Worm (Caenorhabditis elegans) whole organism, L4 larva: ENCODE data around the gene oops-1.
A peak's percentile ranks its signal among the peaks of the same experiment; 100 is the strongest.

Experiments
- F10B5.3 ChIP-seq: sonication (generic microtip); optimal IDR thresholded peaks from 2 replicates; lab custom pipeline; 2016; ENCODE audit warnings: mild to moderate bottlenecking, missing genetic modification characterization, missing compliant biosample characterization
- F26F4.8 ChIP-seq: fragments of 200-800 bp; sonication (Bioruptor generic); conservative IDR thresholded peaks from 2 replicates; pipeline ENCODE4 v1.3.6; 2022; ENCODE audit warnings: missing genetic modification characterization, missing compliant biosample characterization
- F37D6.2 ChIP-seq: sonication (generic microtip); optimal IDR thresholded peaks from 2 replicates; lab custom pipeline; 2016; ENCODE audit warnings: mild to moderate bottlenecking, missing genetic modification characterization, missing compliant biosample characterization
- F44E2.7 ChIP-seq: fragments of 200-800 bp; sonication (Bioruptor generic); IDR thresholded peaks from 2 replicates; pipeline ENCODE4 v2.1.2; 2022; ENCODE audit warnings: missing genetic modification characterization, missing compliant biosample characterization
- F49E8.2 ChIP-seq: sonication (generic microtip); optimal IDR thresholded peaks from 2 replicates; lab custom pipeline; 2016; ENCODE audit warnings: missing compliant biosample characterization, mild to moderate bottlenecking, missing genetic modification characterization, borderline replicate concordance
- R02D3.7 ChIP-seq: fragments of 150-350 bp; sonication (generic microtip); optimal IDR thresholded peaks from 3 replicates; lab custom pipeline; 2014; ENCODE audit warnings: missing biosample characterization, missing genetic modification characterization
- T20F7.1 ChIP-seq: fragments of 200-800 bp; sonication (Bioruptor generic); optimal IDR thresholded peaks from 2 replicates; lab custom pipeline; 2018; ENCODE audit warnings: mild to moderate bottlenecking, missing genetic modification characterization, missing compliant biosample characterization
- T26A8.4 ChIP-seq: fragments of 200-800 bp; sonication (Bioruptor generic); IDR thresholded peaks from 2 replicates; pipeline ENCODE4 v1.3.6; 2022; ENCODE audit warnings: missing genetic modification characterization, missing compliant biosample characterization
- Y5F2A.4 ChIP-seq: fragments of 200-800 bp; sonication (Bioruptor generic); optimal IDR thresholded peaks from 2 replicates; lab custom pipeline; 2018; ENCODE audit warnings: mild to moderate bottlenecking, missing genetic modification characterization, missing compliant biosample characterization
- ZK546.5 ChIP-seq, 2 experiments: sonication (generic microtip); optimal IDR thresholded peaks; 2 replicates each; lab custom pipeline; 2017; ENCODE audit warnings: missing biosample characterization in 2 of 2, missing genetic modification characterization in 2 of 2
- aha-1 ChIP-seq: fragments of 150-350 bp; peaks from one replicate; lab custom pipeline; 2014; ENCODE audit warnings: missing biosample characterization, missing genetic modification characterization
- ama-1 ChIP-seq: fragments of 150-350 bp; optimal IDR thresholded peaks from 2 replicates; lab custom pipeline; 2014; ENCODE audit warnings: inconsistent platforms, mixed read lengths
- attf-4 ChIP-seq: sonication (generic microtip); optimal IDR thresholded peaks from 3 replicates; lab custom pipeline; 2017; ENCODE audit warnings: missing biosample characterization, missing genetic modification characterization
- ceh-20 ChIP-seq: fragments of 200-800 bp; sonication (Bioruptor generic); IDR thresholded peaks from 2 replicates; pipeline ENCODE4 v1.3.6; 2022; ENCODE audit warnings: missing genetic modification reagents, missing genetic modification characterization, missing compliant biosample characterization
- ceh-32 ChIP-seq: sonication (generic microtip); optimal IDR thresholded peaks from 2 replicates; lab custom pipeline; 2016; ENCODE audit warnings: mild to moderate bottlenecking, missing genetic modification characterization, missing compliant biosample characterization; ENCODE audit not compliant: poor library complexity
- ceh-44 ChIP-seq: fragments of 200-800 bp; sonication (Bioruptor generic); IDR thresholded peaks from 2 replicates; pipeline ENCODE4 v1.3.6; 2022; ENCODE audit warnings: missing genetic modification reagents, missing genetic modification characterization, missing compliant biosample characterization
- cey-2 ChIP-seq: sonication (generic microtip); optimal IDR thresholded peaks from 3 replicates; lab custom pipeline; 2017; ENCODE audit warnings: missing genetic modification characterization, mild to moderate bottlenecking, missing compliant biosample characterization, antibody characterized with exemption, borderline replicate concordance; ENCODE audit not compliant: insufficient read depth
- daf-16 ChIP-seq, 3 experiments: sonication (generic microtip); optimal IDR thresholded peaks; 2 replicates each; lab custom pipeline; 2016 to 2017; ENCODE audit warnings: missing genetic modification characterization in 3 of 3, missing genetic modification reagents in 3 of 3, mild to moderate bottlenecking in 2 of 3, missing compliant biosample characterization in 2 of 3, missing biosample characterization in 1 of 3, moderate library complexity in 1 of 3
- daf-8 ChIP-seq: fragments of 200-800 bp; sonication (Bioruptor generic); IDR thresholded peaks from 2 replicates; pipeline ENCODE4 v1.3.6; 2022; ENCODE audit warnings: missing genetic modification characterization, missing compliant biosample characterization
- dmd-6 ChIP-seq: fragments of 200-800 bp; sonication (Bioruptor generic); IDR thresholded peaks from 2 replicates; pipeline ENCODE4 v1.3.6; 2022; ENCODE audit warnings: missing genetic modification reagents, missing genetic modification characterization, missing compliant biosample characterization
- dmd-9 ChIP-seq: fragments of 200-800 bp; sonication (Bioruptor generic); IDR thresholded peaks from 2 replicates; pipeline ENCODE4 v1.3.6; 2022; ENCODE audit warnings: missing genetic modification reagents, missing genetic modification characterization, missing compliant biosample characterization
- dpl-1 ChIP-seq: fragments of 150-350 bp; optimal IDR thresholded peaks from 2 replicates; lab custom pipeline; 2014; ENCODE audit warnings: missing biosample characterization, missing genetic modification reagents, missing genetic modification characterization
- dve-1 ChIP-seq: sonication (generic microtip); optimal IDR thresholded peaks from 2 replicates; lab custom pipeline; 2017; ENCODE audit warnings: antibody characterized with exemption, mild to moderate bottlenecking, missing genetic modification characterization, missing compliant biosample characterization; ENCODE audit not compliant: insufficient read depth
- egl-43 ChIP-seq: fragments of 200-800 bp; sonication (Bioruptor generic); IDR thresholded peaks from 2 replicates; pipeline ENCODE4 v1.3.6; 2022; ENCODE audit warnings: missing genetic modification reagents, missing genetic modification characterization, missing compliant biosample characterization
- hlh-11 ChIP-seq: fragments of 200-800 bp; sonication (Bioruptor generic); optimal IDR thresholded peaks from 2 replicates; lab custom pipeline; 2018; ENCODE audit warnings: mild to moderate bottlenecking, missing genetic modification characterization, missing compliant biosample characterization
- jun-1 ChIP-seq: fragments of 150-350 bp; optimal IDR thresholded peaks from 2 replicates; lab custom pipeline; 2014; ENCODE audit warnings: missing biosample characterization, missing genetic modification reagents, missing genetic modification characterization
- lin-29 ChIP-seq: fragments of 200-800 bp; sonication (Bioruptor generic); IDR thresholded peaks from 2 replicates; pipeline ENCODE4 v1.3.6; 2022; ENCODE audit warnings: missing genetic modification reagents, missing genetic modification characterization, missing compliant biosample characterization
- lir-3 ChIP-seq: sonication (generic microtip); optimal IDR thresholded peaks from 2 replicates; lab custom pipeline; 2016; ENCODE audit warnings: mild to moderate bottlenecking, missing genetic modification characterization, missing compliant biosample characterization
- lsy-2 ChIP-seq, 2 experiments: fragments of 150-350 bp in 1 of 2; sonication (generic microtip) in 1 of 2; optimal IDR thresholded peaks; 2 replicates each; lab custom pipeline; 2014 to 2017; ENCODE audit warnings: missing biosample characterization in 2 of 2, missing genetic modification characterization in 2 of 2
- madf-9 ChIP-seq: fragments of 200-800 bp; sonication (Bioruptor generic); conservative IDR thresholded peaks from 2 replicates; pipeline ENCODE4 v1.3.6; 2022; ENCODE audit warnings: missing genetic modification reagents, missing genetic modification characterization, missing compliant biosample characterization
- mdl-1 ChIP-seq, 2 experiments: fragments of 150-350 bp in 1 of 2; sonication (generic microtip) in 1 of 2; optimal IDR thresholded peaks; 2 replicates each; lab custom pipeline; 2014 to 2017; ENCODE audit warnings: missing biosample characterization in 2 of 2, missing genetic modification characterization in 2 of 2
- mep-1 ChIP-seq: fragments of 150-350 bp; sonication (generic microtip); optimal IDR thresholded peaks from 3 replicates; lab custom pipeline; 2014; ENCODE audit warnings: missing biosample characterization, missing genetic modification characterization
- nhr-102 ChIP-seq: sonication (generic microtip); optimal IDR thresholded peaks from 2 replicates; lab custom pipeline; 2016; ENCODE audit warnings: mild to moderate bottlenecking, missing genetic modification characterization, moderate library complexity, missing compliant biosample characterization
- nhr-11 ChIP-seq: fragments of 150-350 bp; optimal IDR thresholded peaks from 2 replicates; lab custom pipeline; 2014; ENCODE audit warnings: missing biosample characterization, missing genetic modification characterization
- nhr-28 ChIP-seq: fragments of 150-350 bp; optimal IDR thresholded peaks from 2 replicates; lab custom pipeline; 2014; ENCODE audit warnings: missing biosample characterization, missing genetic modification characterization
- nhr-41 ChIP-seq: fragments of 200-800 bp; sonication (Bioruptor generic); IDR thresholded peaks from 2 replicates; pipeline ENCODE4 v1.3.6; 2022; ENCODE audit warnings: missing genetic modification reagents, missing genetic modification characterization, missing compliant biosample characterization
- nhr-42 ChIP-seq: fragments of 200-800 bp; sonication (Bioruptor generic); IDR thresholded peaks from 2 replicates; pipeline ENCODE4 v1.3.6; 2022; ENCODE audit warnings: missing genetic modification characterization, missing compliant biosample characterization
- nhr-6 ChIP-seq: fragments of 150-350 bp; optimal IDR thresholded peaks from 2 replicates; lab custom pipeline; 2014; ENCODE audit warnings: missing biosample characterization, missing genetic modification characterization
- nhr-77 ChIP-seq: fragments of 150-350 bp; optimal IDR thresholded peaks from 2 replicates; lab custom pipeline; 2014; ENCODE audit warnings: missing biosample characterization, missing genetic modification characterization
- saeg-2 ChIP-seq: fragments of 200-800 bp; sonication (Bioruptor generic); IDR thresholded peaks from 2 replicates; pipeline ENCODE4 v1.3.6; 2022; ENCODE audit warnings: missing genetic modification reagents, missing genetic modification characterization, missing compliant biosample characterization
- sdz-12 ChIP-seq: fragments of 200-800 bp; sonication (Bioruptor generic); optimal IDR thresholded peaks from 2 replicates; lab custom pipeline; 2018; ENCODE audit warnings: mild to moderate bottlenecking, missing genetic modification characterization, missing compliant biosample characterization
- skn-1 ChIP-seq: fragments of 150-350 bp; optimal IDR thresholded peaks from 2 replicates; lab custom pipeline; 2014; ENCODE audit warnings: missing biosample characterization, missing genetic modification characterization
- snpc-4 ChIP-seq: fragments of 150-350 bp; optimal IDR thresholded peaks from 2 replicates; lab custom pipeline; 2014; ENCODE audit warnings: missing biosample characterization, missing genetic modification characterization
- spr-3 ChIP-seq: fragments of 200-800 bp; sonication (Bioruptor generic); optimal IDR thresholded peaks from 2 replicates; lab custom pipeline; 2018; ENCODE audit warnings: mild to moderate bottlenecking, missing genetic modification characterization, missing compliant biosample characterization
- tag-97 ChIP-seq: fragments of 200-800 bp; sonication (Bioruptor generic); IDR thresholded peaks from 2 replicates; pipeline ENCODE4 v1.3.6; 2022; ENCODE audit warnings: missing genetic modification characterization, missing compliant biosample characterization
- tra-1 ChIP-seq: fragments of 200-800 bp; sonication (Bioruptor generic); IDR thresholded peaks from 2 replicates; pipeline ENCODE4 v1.3.6; 2022; ENCODE audit warnings: missing genetic modification reagents, missing genetic modification characterization, missing compliant biosample characterization
- unc-62 ChIP-seq, 3 experiments: fragments of 150-350 bp in 1 of 3; sonication (generic microtip); optimal IDR thresholded peaks in 2 of 3; peaks in 1 of 3; 1 replicate in 1 of 3; 2 replicates in 2 of 3; lab custom pipeline; 2014 to 2017; ENCODE audit warnings: missing biosample characterization in 3 of 3, missing genetic modification characterization in 3 of 3, missing genetic modification reagents in 3 of 3, missing genotype in 1 of 3
- zag-1 ChIP-seq: fragments of 150-350 bp; optimal IDR thresholded peaks from 2 replicates; lab custom pipeline; 2014; ENCODE audit warnings: missing biosample characterization, missing genetic modification characterization
- zfp-2 ChIP-seq: sonication (generic microtip); optimal IDR thresholded peaks from 2 replicates; lab custom pipeline; 2016; ENCODE audit warnings: mild to moderate bottlenecking, missing genetic modification characterization, missing compliant biosample characterization
- zfp-3 ChIP-seq: fragments of 200-800 bp; sonication (Bioruptor generic); conservative IDR thresholded peaks from 2 replicates; pipeline ENCODE4 v1.3.6; 2022; ENCODE audit warnings: missing genetic modification reagents, missing genetic modification characterization, missing compliant biosample characterization
- zip-11 ChIP-seq: fragments of 200-800 bp; sonication (Bioruptor generic); IDR thresholded peaks from 2 replicates; pipeline ENCODE4 v1.3.6; 2022; ENCODE audit warnings: missing genetic modification characterization, missing compliant biosample characterization

oops-1 gene

ce11 chrIV:5764392-5764791 is 49.5 kb downstream of the oops-1 start (continued):
- no peak for TF ChIP-seq zip-11
- TF ChIP-seq nhr-77 (tag; lab: Kevin White, UChicago): no peak
- no peak for TF ChIP-seq daf-16 (GFP tag; optimal IDR thresholded peaks at IDR 0.05; lab: Kevin White, UChicago)
- peak; percentile 68 for TF ChIP-seq daf-16 (tag; optimal IDR thresholded peaks at IDR 0.05; lab: Kevin White, UChicago)
- no peak for TF ChIP-seq ceh-44
- TF ChIP-seq egl-43: no peak
- peak; percentile 59 for TF ChIP-seq dve-1
- TF ChIP-seq mdl-1 (tag; optimal IDR thresholded peaks at IDR 0.05; lab: Kevin White, UChicago): peak in 1 of 2 experiments; percentile 81
- no peak for TF ChIP-seq ama-1
- TF ChIP-seq nhr-42 (GFP tag; lab: Robert Waterston, UW): no peak
- peak; percentile 14 to 66 for TF ChIP-seq lsy-2 (tag; optimal IDR thresholded peaks at IDR 0.05; lab: Kevin White, UChicago)
- TF ChIP-seq attf-4 (tag; lab: Kevin White, UChicago): no peak
- TF ChIP-seq R02D3.7 (tag; lab: Kevin White, UChicago): no peak
- no peak for TF ChIP-seq tra-1 (GFP tag; lab: Robert Waterston, UW)
- peak; percentile 22 for TF ChIP-seq nhr-102 (tag; lab: Kevin White, UChicago)
- no peak for TF ChIP-seq aha-1 (tag; lab: Kevin White, UChicago)
- no peak for TF ChIP-seq madf-9
- TF ChIP-seq daf-8 (GFP tag; lab: Robert Waterston, UW): no peak
- peak; percentile 79 for TF ChIP-seq dmd-6
- peak; percentile 75 for TF ChIP-seq hlh-11 (tag; lab: Kevin White, UChicago)
- TF ChIP-seq Y5F2A.4: no peak
- no peak for TF ChIP-seq F26F4.8
- TF ChIP-seq nhr-41 (GFP tag; lab: Robert Waterston, UW): no peak
- TF ChIP-seq snpc-4 (tag; lab: Kevin White, UChicago): no peak
- TF ChIP-seq nhr-28 (tag; lab: Kevin White, UChicago): peak; percentile 92
- no peak for TF ChIP-seq ceh-32 (tag; lab: Kevin White, UChicago)
- TF ChIP-seq T26A8.4: no peak
- no peak for TF ChIP-seq zfp-3 (GFP tag; lab: Robert Waterston, UW)
- no peak for TF ChIP-seq zfp-2 (tag; lab: Kevin White, UChicago)
- TF ChIP-seq saeg-2 (GFP tag; lab: Robert Waterston, UW): no peak
- no peak for TF ChIP-seq zag-1
- no peak for TF ChIP-seq T20F7.1
- no peak for TF ChIP-seq ZK546.5 (tag; optimal IDR thresholded peaks at IDR 0.05; lab: Kevin White, UChicago)
- TF ChIP-seq lir-3: no peak
- peak; percentile 27 for TF ChIP-seq mep-1
- TF ChIP-seq sdz-12 (GFP tag; lab: Kevin White, UChicago): no peak
- TF ChIP-seq nhr-11 (tag; lab: Kevin White, UChicago): no peak
- no peak for TF ChIP-seq lin-29 (GFP tag; lab: Robert Waterston, UW)
- TF ChIP-seq nhr-6 (tag; lab: Kevin White, UChicago): no peak
- no peak for TF ChIP-seq F37D6.2
- TF ChIP-seq F49E8.2 (tag; lab: Kevin White, UChicago): no peak
- no peak for TF ChIP-seq tag-97 (GFP tag; lab: Robert Waterston, UW)
- TF ChIP-seq F10B5.3 (tag; lab: Kevin White, UChicago): no peak
- peak in 1 of 2 experiments; percentile 95 for TF ChIP-seq unc-62 (GFP tag; optimal IDR thresholded peaks at IDR 0.05 in 1 of 2; lab: Kevin White, UChicago)
- no peak for TF ChIP-seq unc-62 (tag; optimal IDR thresholded peaks at IDR 0.05; lab: Kevin White, UChicago)
- TF ChIP-seq jun-1 (tag; lab: Kevin White, UChicago): no peak
- no peak for TF ChIP-seq spr-3 (GFP tag; lab: Kevin White, UChicago)
- no peak for TF ChIP-seq F44E2.7 (GFP tag; lab: Robert Waterston, UW)
- peak; percentile 21 for TF ChIP-seq dpl-1 (GFP tag; lab: Kevin White, UChicago)
- no peak for TF ChIP-seq dmd-9 (GFP tag; lab: Robert Waterston, UW)
- TF ChIP-seq ceh-20: 0 out of 2 replicates have a peak, but pooled peaks have one; percentile 21
- TF ChIP-seq skn-1: no peak
- peak; percentile 14 for TF ChIP-seq cey-2
